Fruit fly (Drosophila melanogaster): ENCODE results near the gene promL.

DNA sequence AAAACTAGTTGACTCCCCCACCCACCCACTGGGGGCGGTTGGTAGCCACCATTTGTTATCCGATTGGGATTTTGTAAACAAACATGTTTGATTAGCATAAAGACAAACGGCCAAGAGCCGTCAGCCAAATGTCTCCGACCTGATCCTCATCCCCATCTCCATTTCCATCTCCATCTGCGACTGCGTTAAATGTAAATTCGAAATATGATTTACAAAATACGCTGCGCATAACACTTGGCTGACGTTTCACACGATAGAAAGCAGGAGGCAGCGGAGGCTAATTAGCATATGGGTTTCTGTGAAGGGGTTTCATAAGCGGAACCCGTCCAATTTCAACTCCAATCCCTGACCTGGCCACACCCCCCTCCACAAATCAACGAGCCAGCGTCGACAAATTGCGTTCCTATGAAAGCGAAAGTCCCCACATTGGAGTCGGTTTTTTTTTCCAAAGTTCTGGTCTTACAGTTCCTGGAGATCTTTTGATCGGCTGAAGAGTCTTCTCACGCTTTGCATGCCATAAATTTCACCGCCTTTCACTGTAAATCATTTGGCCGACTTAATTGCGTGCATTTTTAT lies 19.4 kb downstream of the promL start:
- TF ChIP-seq usp (GFP tag; optimal IDR thresholded peaks at IDR 0.05) (no peak), woc (GFP tag; optimal IDR thresholded peaks at IDR 0.05) (no peak), Myc (optimal IDR thresholded peaks at IDR 0.05) (no peak), rgr (GFP tag; optimal IDR thresholded peaks at IDR 0.05) (no peak), dmrt93B (GFP tag; optimal IDR thresholded peaks at IDR 0.05) (no peak), CG9705 (GFP tag; optimal IDR thresholded peaks at IDR 0.05) (no peak), pan (optimal IDR thresholded peaks at IDR 0.05) (no peak), jim (GFP tag; optimal IDR thresholded peaks at IDR 0.05) (no peak), h (GFP tag; optimal IDR thresholded peaks at IDR 0.05) (no peak), Hr78 (GFP tag; optimal IDR thresholded peaks at IDR 0.05) (no peak)

All from whole organism, wandering third instar larva.